Fruit fly (Drosophila melanogaster) S2 (cell line): ENCODE data around the gene arx.

Source experiments
- CG8478 ChIP-seq: fragments of >200 bp; optimal IDR thresholded peaks from 2 replicates; lab custom pipeline; 2018
- CTCF ChIP-seq, 2 experiments: fragments of >200 bp; optimal IDR thresholded peaks; 2 replicates each; lab custom pipeline; 2018

- TF ChIP-seq CG8478 (lab: Kevin White, UChicago) (no peak), CTCF (optimal IDR thresholded peaks at IDR 0.05; lab: Kevin White, UChicago) (peak; percentile 27 to 59)
These were observed 9.4 kb downstream of the arx start, which contains the start of gene NijB for dm6 chr3L:18891986-18892385.
